Fruit fly (Drosophila melanogaster) whole organism, embryonic: ENCODE data around the gene sordd2.
A peak's percentile ranks its signal among the peaks of the same experiment; 100 is the strongest.

ENCODE experiments used
- Abd-B ChIP-seq: fragments of 200-800 bp; sonication (Bioruptor generic); optimal IDR thresholded peaks from 2 replicates; lab custom pipeline; 2018; ENCODE audit warnings: missing biosample characterization, mild to moderate bottlenecking, missing genetic modification characterization, moderate library complexity
- Atf6 ChIP-seq: fragments of 200-800 bp; sonication (Bioruptor generic); IDR thresholded peaks from 2 replicates; pipeline ENCODE4 v1.3.6; 2022; ENCODE audit warnings: missing biosample characterization, missing genetic modification characterization
- BtbVII ChIP-seq: fragments of 200-800 bp; sonication (Bioruptor generic); optimal IDR thresholded peaks from 3 replicates; lab custom pipeline; 2017; ENCODE audit warnings: missing biosample characterization, mild to moderate bottlenecking, missing genetic modification characterization
- CG10209 ChIP-seq: fragments of 200-800 bp; sonication (Bioruptor generic); optimal IDR thresholded peaks from 3 replicates; lab custom pipeline; 2017; ENCODE audit warnings: missing biosample characterization, mild to moderate bottlenecking, missing genetic modification characterization, missing genetic modification reagents
- CG10431 ChIP-seq: fragments of 200-800 bp; sonication (Bioruptor generic); optimal IDR thresholded peaks from 3 replicates; lab custom pipeline; 2018; ENCODE audit warnings: missing biosample characterization, mild to moderate bottlenecking, missing genetic modification characterization
- CG12659 ChIP-seq: fragments of 200-800 bp; sonication (Bioruptor generic); optimal IDR thresholded peaks from 3 replicates; lab custom pipeline; 2017; ENCODE audit warnings: mild to moderate bottlenecking, missing biosample characterization, missing genetic modification reagents, missing genetic modification characterization
- CG13123 ChIP-seq: fragments of 200-800 bp; sonication (Bioruptor generic); optimal IDR thresholded peaks from 2 replicates; lab custom pipeline; 2016; ENCODE audit warnings: missing biosample characterization, missing genetic modification characterization
- CG13287 ChIP-seq: fragments of 200-800 bp; sonication (Bioruptor generic); IDR thresholded peaks from 2 replicates; pipeline ENCODE4 v1.3.6; 2022; ENCODE audit warnings: missing biosample characterization, missing genetic modification characterization; ENCODE audit not compliant: partially characterized antibody
- CG14050 ChIP-seq: fragments of 200-800 bp; sonication (Bioruptor generic); IDR thresholded peaks from 3 replicates; pipeline ENCODE4 v1.3.6; 2022; ENCODE audit warnings: missing biosample characterization, missing genetic modification characterization
- CG1603 ChIP-seq: fragments of 200-800 bp; sonication (Bioruptor generic); optimal IDR thresholded peaks from 2 replicates; lab custom pipeline; 2019; ENCODE audit warnings: missing biosample characterization, mild to moderate bottlenecking, missing genetic modification characterization, moderate library complexity
- CG17186 ChIP-seq: fragments of 200-800 bp; sonication (Bioruptor generic); optimal IDR thresholded peaks from 3 replicates; lab custom pipeline; 2017; ENCODE audit warnings: missing biosample characterization, missing genetic modification reagents, missing genetic modification characterization
- CG17359 ChIP-seq: fragments of 200-800 bp; sonication (Bioruptor generic); optimal IDR thresholded peaks from 3 replicates; lab custom pipeline; 2018; ENCODE audit warnings: missing biosample characterization, mild to moderate bottlenecking, missing genetic modification characterization, moderate library complexity
- CG17912 ChIP-seq: fragments of 200-800 bp; sonication (Bioruptor generic); optimal IDR thresholded peaks from 2 replicates; lab custom pipeline; 2018; ENCODE audit warnings: missing biosample characterization, mild to moderate bottlenecking, missing genetic modification characterization
- CG18011 ChIP-seq: fragments of 200-800 bp; sonication (Bioruptor generic); optimal IDR thresholded peaks from 2 replicates; lab custom pipeline; 2017; ENCODE audit warnings: missing biosample characterization, missing genetic modification characterization, mild to moderate bottlenecking, moderate library complexity, missing genotype
- CG18476 ChIP-seq: fragments of 200-800 bp; sonication (Bioruptor generic); optimal IDR thresholded peaks from 2 replicates; lab custom pipeline; 2016; ENCODE audit warnings: missing biosample characterization, mild to moderate bottlenecking, missing genetic modification characterization
- CG2889 ChIP-seq: fragments of 200-800 bp; sonication (Bioruptor generic); IDR thresholded peaks from 3 replicates; pipeline ENCODE4 v1.3.6; 2022; ENCODE audit warnings: missing biosample characterization, missing genetic modification characterization
- CG33213 ChIP-seq: fragments of 200-800 bp; sonication (Bioruptor generic); optimal IDR thresholded peaks from 3 replicates; lab custom pipeline; 2016; ENCODE audit warnings: missing biosample characterization, missing genetic modification characterization
- CG34376 ChIP-seq: fragments of 200-800 bp; sonication (Bioruptor generic); optimal IDR thresholded peaks from 2 replicates; lab custom pipeline; 2018; ENCODE audit warnings: missing biosample characterization, mild to moderate bottlenecking, missing genetic modification characterization
- CG3995 ChIP-seq: fragments of 200-800 bp; sonication (Bioruptor generic); optimal IDR thresholded peaks from 3 replicates; lab custom pipeline; 2016; ENCODE audit warnings: missing biosample characterization, missing genetic modification characterization
- CG7271 ChIP-seq: fragments of 200-800 bp; sonication (Bioruptor generic); optimal IDR thresholded peaks from 2 replicates; lab custom pipeline; 2018; ENCODE audit warnings: missing biosample characterization, mild to moderate bottlenecking, missing genetic modification characterization, moderate library complexity
- CG7372 ChIP-seq: fragments of 200-800 bp; sonication (Bioruptor generic); IDR thresholded peaks from 2 replicates; pipeline ENCODE4 v1.3.6; 2022; ENCODE audit warnings: missing biosample characterization, missing genetic modification characterization
- CG8478 ChIP-seq: fragments of >200 bp; optimal IDR thresholded peaks from 2 replicates; lab custom pipeline; 2018
- CG8765 ChIP-seq: fragments of 200-800 bp; sonication (Bioruptor generic); IDR thresholded peaks from 2 replicates; pipeline ENCODE4 v1.3.6; 2022; ENCODE audit warnings: missing biosample characterization, missing genetic modification characterization
- CTCF ChIP-seq: fragments of 200-800 bp; sonication (Bioruptor generic); optimal IDR thresholded peaks from 2 replicates; lab custom pipeline; 2017; ENCODE audit warnings: missing biosample characterization, mild to moderate bottlenecking, missing genetic modification characterization, moderate library complexity
- Dref ChIP-seq: fragments of 200-800 bp; sonication (Bioruptor generic); IDR thresholded peaks from 2 replicates; pipeline ENCODE4 v1.3.6; 2022; ENCODE audit warnings: missing biosample characterization, missing genetic modification characterization
- Drgx ChIP-seq: fragments of 200-800 bp; sonication (Bioruptor generic); IDR thresholded peaks from 2 replicates; pipeline ENCODE4 v1.3.6; 2022; ENCODE audit warnings: missing biosample characterization, missing genetic modification characterization
- Hmr ChIP-seq: fragments of 200-800 bp; sonication (Bioruptor generic); optimal IDR thresholded peaks from 3 replicates; lab custom pipeline; 2017; ENCODE audit warnings: mild to moderate bottlenecking, missing biosample characterization, missing genetic modification reagents, missing genetic modification characterization
- Hr3 ChIP-seq: fragments of 200-800 bp; sonication (Bioruptor generic); optimal IDR thresholded peaks from 3 replicates; lab custom pipeline; 2016; ENCODE audit warnings: missing biosample characterization, missing genetic modification characterization
- Lhr ChIP-seq: fragments of 200-800 bp; sonication (Bioruptor generic); optimal IDR thresholded peaks from 3 replicates; lab custom pipeline; 2017; ENCODE audit warnings: mild to moderate bottlenecking, missing biosample characterization, missing genetic modification reagents, missing genetic modification characterization
- NC2α ChIP-seq: fragments of 200-800 bp; sonication (Bioruptor generic); optimal IDR thresholded peaks from 2 replicates; lab custom pipeline; 2016; ENCODE audit warnings: missing biosample characterization, missing genetic modification characterization
- NK7.1 ChIP-seq: fragments of 200-800 bp; sonication (Bioruptor generic); optimal IDR thresholded peaks from 3 replicates; lab custom pipeline; 2016; ENCODE audit warnings: missing biosample characterization, missing genetic modification characterization
- Nf-YB ChIP-seq: fragments of 200-800 bp; sonication (Bioruptor generic); optimal IDR thresholded peaks from 3 replicates; lab custom pipeline; 2019; ENCODE audit warnings: missing biosample characterization, mild to moderate bottlenecking, missing genetic modification characterization, moderate library complexity
- Optix ChIP-seq: fragments of 200-800 bp; sonication (Bioruptor generic); IDR thresholded peaks from 3 replicates; pipeline ENCODE4 v1.3.6; 2022; ENCODE audit warnings: missing biosample characterization, missing genetic modification characterization
- PHDP ChIP-seq: fragments of 200-800 bp; sonication (Bioruptor generic); optimal IDR thresholded peaks from 3 replicates; lab custom pipeline; 2018; ENCODE audit warnings: missing biosample characterization, mild to moderate bottlenecking, missing genetic modification characterization, moderate library complexity
- Scr ChIP-seq: fragments of 200-800 bp; sonication (Bioruptor generic); IDR thresholded peaks from 2 replicates; pipeline ENCODE4 v1.3.6; 2022; ENCODE audit warnings: missing biosample characterization, missing genetic modification characterization; ENCODE audit not compliant: partially characterized antibody
- bsh ChIP-seq, 2 experiments: fragments of 200-800 bp; sonication (Bioruptor generic); optimal IDR thresholded peaks; 2 replicates each; lab custom pipeline; 2017 to 2018; ENCODE audit warnings: mild to moderate bottlenecking in 2 of 2, missing biosample characterization in 2 of 2, missing genetic modification characterization in 2 of 2, moderate library complexity in 1 of 2
- chn ChIP-seq: fragments of 200-800 bp; sonication (Bioruptor generic); optimal IDR thresholded peaks from 2 replicates; lab custom pipeline; 2016; ENCODE audit warnings: missing biosample characterization, missing genetic modification characterization
- disco-r ChIP-seq: fragments of 200-800 bp; sonication (Bioruptor generic); optimal IDR thresholded peaks from 2 replicates; lab custom pipeline; 2016; ENCODE audit warnings: missing biosample characterization, missing genetic modification characterization
- dm ChIP-seq: fragments of 200-800 bp; sonication (Bioruptor generic); optimal IDR thresholded peaks from 3 replicates; lab custom pipeline; 2016; ENCODE audit warnings: missing biosample characterization, missing genetic modification characterization
- fu2 ChIP-seq: fragments of 200-800 bp; sonication (Bioruptor generic); optimal IDR thresholded peaks from 2 replicates; lab custom pipeline; 2016; ENCODE audit warnings: missing biosample characterization, missing genetic modification characterization
- gce ChIP-seq: fragments of 200-800 bp; sonication (Bioruptor generic); IDR thresholded peaks from 3 replicates; pipeline ENCODE4 v1.3.6; 2022; ENCODE audit warnings: missing biosample characterization, missing genetic modification characterization
- gfzf ChIP-seq: fragments of 200-800 bp; sonication (Bioruptor generic); optimal IDR thresholded peaks from 2 replicates; lab custom pipeline; 2016; ENCODE audit warnings: missing biosample characterization, mild to moderate bottlenecking, missing genetic modification characterization, moderate library complexity
- hbn ChIP-seq: fragments of 200-800 bp; sonication (Bioruptor generic); IDR thresholded peaks from 2 replicates; pipeline ENCODE4 v1.3.6; 2022; ENCODE audit warnings: missing biosample characterization, missing genetic modification characterization; ENCODE audit not compliant: partially characterized antibody
- kay ChIP-seq: fragments of 200-800 bp; sonication (Bioruptor generic); optimal IDR thresholded peaks from 2 replicates; lab custom pipeline; 2016; ENCODE audit warnings: missing biosample characterization, missing genetic modification characterization
- lmd ChIP-seq: fragments of 200-800 bp; sonication (Bioruptor generic); IDR thresholded peaks from 2 replicates; pipeline ENCODE4 v1.3.6; 2022; ENCODE audit warnings: missing biosample characterization, missing genetic modification characterization
- org-1 ChIP-seq: fragments of 200-800 bp; sonication (Bioruptor generic); optimal IDR thresholded peaks from 2 replicates; lab custom pipeline; 2017; ENCODE audit warnings: missing biosample characterization, missing genetic modification characterization
- scrt ChIP-seq: fragments of 200-800 bp; sonication (Bioruptor generic); optimal IDR thresholded peaks from 2 replicates; lab custom pipeline; 2018; ENCODE audit warnings: missing biosample characterization, mild to moderate bottlenecking, missing genetic modification characterization, moderate library complexity
- seq ChIP-seq: fragments of 200-800 bp; sonication (Bioruptor generic); IDR thresholded peaks from 2 replicates; pipeline ENCODE4 v1.3.6; 2022; ENCODE audit warnings: missing biosample characterization, missing genetic modification characterization
- toy ChIP-seq: fragments of 200-800 bp; sonication (Bioruptor generic); IDR thresholded peaks from 2 replicates; pipeline ENCODE4 v1.3.6; 2022; ENCODE audit warnings: missing biosample characterization, missing genetic modification characterization
- trem ChIP-seq: fragments of 200-800 bp; optimal IDR thresholded peaks from 3 replicates; lab custom pipeline; 2019; ENCODE audit warnings: missing biosample characterization, mild to moderate bottlenecking, missing genetic modification characterization, moderate library complexity
- unc-4 ChIP-seq: fragments of 200-800 bp; sonication (Bioruptor generic); IDR thresholded peaks from 2 replicates; pipeline ENCODE4 v1.3.6; 2022; ENCODE audit warnings: missing biosample characterization, missing genetic modification characterization; ENCODE audit not compliant: partially characterized antibody
- zen ChIP-seq: fragments of 200-800 bp; sonication (Bioruptor generic); optimal IDR thresholded peaks from 3 replicates; lab custom pipeline; 2018; ENCODE audit warnings: missing biosample characterization, mild to moderate bottlenecking, missing genetic modification characterization, moderate library complexity

sordd2 gene

DNA sequence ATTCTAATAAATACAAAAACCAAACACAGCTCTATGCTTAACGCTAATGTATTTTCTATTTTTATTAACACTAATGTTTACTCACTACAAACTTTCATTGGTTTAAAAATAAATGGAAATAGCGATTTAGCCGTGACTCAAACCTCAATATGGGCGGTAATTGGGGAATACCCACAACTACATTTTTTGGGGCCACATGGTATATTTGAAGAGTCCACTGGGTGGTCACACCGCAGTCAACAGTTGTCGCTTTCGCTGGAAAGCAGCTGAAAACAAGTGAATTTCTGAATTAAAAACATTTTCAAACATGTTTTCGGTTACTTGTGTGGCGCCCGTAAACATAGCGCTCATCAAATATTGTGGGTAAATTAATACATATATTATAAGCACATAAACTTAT, 50.0 kb downstream of the sordd2 start, which contains the start of gene Mvd (continued):
- TF ChIP-seq Drgx (GFP tag; lab: Robert Waterston, UW) = no peak
- no peak for TF ChIP-seq CG18476 (GFP tag; lab: Kevin White, UChicago)
- no peak for TF ChIP-seq CG17359 (tag; lab: Kevin White, UChicago)
- no peak for TF ChIP-seq bsh (GFP tag; optimal IDR thresholded peaks at IDR 0.05; lab: Kevin White, UChicago)
- peak; percentile 65 for TF ChIP-seq CG12659
- 0 out of 2 replicates have a peak, but pooled peaks have one; percentile 35 for TF ChIP-seq unc-4 (GFP tag; lab: Robert Waterston, UW)
- no peak for TF ChIP-seq fu2 (GFP tag; lab: Kevin White, UChicago)
- TF ChIP-seq CG33213 (GFP tag; lab: Kevin White, UChicago) = peak; percentile 31
- no peak for TF ChIP-seq CG8478 (lab: Kevin White, UChicago)
- peak; percentile 65 for TF ChIP-seq CG13287 (GFP tag; lab: Robert Waterston, UW)
- TF ChIP-seq chn (GFP tag; lab: Kevin White, UChicago) = no peak
- TF ChIP-seq seq (GFP tag; lab: Robert Waterston, UW) = no peak
- no peak for TF ChIP-seq NK7.1 (GFP tag; lab: Kevin White, UChicago)
- no peak for TF ChIP-seq kay
- no peak for TF ChIP-seq hbn (GFP tag; lab: Robert Waterston, UW)
- TF ChIP-seq gfzf (GFP tag; lab: Kevin White, UChicago) = peak; percentile 94
- no peak for TF ChIP-seq toy (GFP tag; lab: Robert Waterston, UW)
- no peak for TF ChIP-seq Optix
- no peak for TF ChIP-seq CG13123 (GFP tag; lab: Kevin White, UChicago)
- no peak for TF ChIP-seq zen (tag; lab: Kevin White, UChicago)
- TF ChIP-seq Lhr (GFP tag; lab: Kevin White, UChicago) = peak; percentile 29
- no peak for TF ChIP-seq gce (GFP tag; lab: Robert Waterston, UW)
- TF ChIP-seq CG7271 = no peak
- TF ChIP-seq CG34376 (GFP tag; lab: Kevin White, UChicago) = peak; percentile 7
- TF ChIP-seq Hmr (GFP tag; lab: Kevin White, UChicago) = no peak
- TF ChIP-seq Atf6 (GFP tag; lab: Robert Waterston, UW) = no peak
- TF ChIP-seq disco-r (GFP tag; lab: Kevin White, UChicago) = no peak
- TF ChIP-seq org-1 (GFP tag; lab: Kevin White, UChicago) = no peak
- peak; percentile 84 for TF ChIP-seq CG1603 (tag; lab: Kevin White, UChicago)
- TF ChIP-seq CG18011 (GFP tag; lab: Kevin White, UChicago) = no peak
- peak; percentile 68 for TF ChIP-seq CTCF (GFP tag; lab: Kevin White, UChicago)
- TF ChIP-seq dm (GFP tag; lab: Kevin White, UChicago) = peak; percentile 46
- no peak for TF ChIP-seq Nf-YB (GFP tag; lab: Kevin White, UChicago)
- TF ChIP-seq scrt (GFP tag; lab: Kevin White, UChicago) = peak; percentile 80
- TF ChIP-seq Scr (GFP tag; lab: Robert Waterston, UW) = 0 out of 2 replicates have a peak, but pooled peaks have one; percentile 15
- peak; percentile 46 for TF ChIP-seq Dref (GFP tag; lab: Robert Waterston, UW)
- TF ChIP-seq Hr3 (GFP tag; lab: Kevin White, UChicago) = peak; percentile 0
- no peak for TF ChIP-seq CG14050
- TF ChIP-seq CG17186 (GFP tag; lab: Kevin White, UChicago) = peak; percentile 26
- TF ChIP-seq CG10431 (GFP tag; lab: Kevin White, UChicago) = no peak
- no peak for TF ChIP-seq PHDP (tag; lab: Kevin White, UChicago)
- no peak for TF ChIP-seq NC2α
- peak; percentile 48 for TF ChIP-seq trem (tag; lab: Kevin White, UChicago)
- TF ChIP-seq CG10209 = no peak
- no peak for TF ChIP-seq BtbVII
- TF ChIP-seq CG3995 (GFP tag; lab: Kevin White, UChicago) = peak; percentile 89
- TF ChIP-seq lmd = no peak
- TF ChIP-seq CG7372 (GFP tag; lab: Robert Waterston, UW) = no peak
- no peak for TF ChIP-seq CG8765
- TF ChIP-seq CG2889 = no peak
- no peak for TF ChIP-seq CG17912 (GFP tag; lab: Kevin White, UChicago)
- no peak for TF ChIP-seq Abd-B (GFP tag; lab: Kevin White, UChicago)
